Worm (Caenorhabditis elegans) whole organism, L4 larva: Measurements from ENCODE around the gene dec-7.

Source experiments
- F37D6.2 ChIP-seq: sonication (generic microtip); optimal IDR thresholded peaks from 2 replicates; lab custom pipeline; 2016; ENCODE audit warnings: mild to moderate bottlenecking, missing genetic modification characterization, missing compliant biosample characterization
- F44E2.7 ChIP-seq: fragments of 200-800 bp; sonication (Bioruptor generic); IDR thresholded peaks from 2 replicates; pipeline ENCODE4 v2.1.2; 2022; ENCODE audit warnings: missing genetic modification characterization, missing compliant biosample characterization
- F49E8.2 ChIP-seq: sonication (generic microtip); optimal IDR thresholded peaks from 2 replicates; lab custom pipeline; 2016; ENCODE audit warnings: missing compliant biosample characterization, mild to moderate bottlenecking, missing genetic modification characterization, borderline replicate concordance
- T20F7.1 ChIP-seq: fragments of 200-800 bp; sonication (Bioruptor generic); optimal IDR thresholded peaks from 2 replicates; lab custom pipeline; 2018; ENCODE audit warnings: mild to moderate bottlenecking, missing genetic modification characterization, missing compliant biosample characterization
- T26A8.4 ChIP-seq: fragments of 200-800 bp; sonication (Bioruptor generic); IDR thresholded peaks from 2 replicates; pipeline ENCODE4 v1.3.6; 2022; ENCODE audit warnings: missing genetic modification characterization, missing compliant biosample characterization
- ceh-20 ChIP-seq: fragments of 200-800 bp; sonication (Bioruptor generic); IDR thresholded peaks from 2 replicates; pipeline ENCODE4 v1.3.6; 2022; ENCODE audit warnings: missing genetic modification reagents, missing genetic modification characterization, missing compliant biosample characterization
- ceh-62 ChIP-seq: sonication (generic microtip); optimal IDR thresholded peaks from 2 replicates; lab custom pipeline; 2017; ENCODE audit warnings: missing biosample characterization, missing genetic modification characterization
- daf-19 ChIP-seq: fragments of 200-800 bp; sonication (Bioruptor generic); conservative IDR thresholded peaks from 2 replicates; pipeline ENCODE4 v1.3.6; 2022; ENCODE audit warnings: missing genetic modification characterization, missing compliant biosample characterization
- dmd-6 ChIP-seq: fragments of 200-800 bp; sonication (Bioruptor generic); IDR thresholded peaks from 2 replicates; pipeline ENCODE4 v1.3.6; 2022; ENCODE audit warnings: missing genetic modification reagents, missing genetic modification characterization, missing compliant biosample characterization
- dpl-1 ChIP-seq: fragments of 150-350 bp; optimal IDR thresholded peaks from 2 replicates; lab custom pipeline; 2014; ENCODE audit warnings: missing biosample characterization, missing genetic modification reagents, missing genetic modification characterization
- dve-1 ChIP-seq: sonication (generic microtip); optimal IDR thresholded peaks from 2 replicates; lab custom pipeline; 2017; ENCODE audit warnings: antibody characterized with exemption, mild to moderate bottlenecking, missing genetic modification characterization, missing compliant biosample characterization; ENCODE audit not compliant: insufficient read depth
- egl-43 ChIP-seq: fragments of 200-800 bp; sonication (Bioruptor generic); IDR thresholded peaks from 2 replicates; pipeline ENCODE4 v1.3.6; 2022; ENCODE audit warnings: missing genetic modification reagents, missing genetic modification characterization, missing compliant biosample characterization
- fkh-10 ChIP-seq: fragments of 150-350 bp; optimal IDR thresholded peaks from 2 replicates; lab custom pipeline; 2014; ENCODE audit warnings: missing biosample characterization, missing genetic modification reagents, missing genetic modification characterization
- hlh-30 ChIP-seq: sonication (generic microtip); optimal IDR thresholded peaks from 2 replicates; lab custom pipeline; 2017; ENCODE audit warnings: antibody characterized with exemption, mild to moderate bottlenecking, missing genetic modification characterization, missing compliant biosample characterization; ENCODE audit not compliant: insufficient read depth
- jun-1 ChIP-seq: fragments of 150-350 bp; optimal IDR thresholded peaks from 2 replicates; lab custom pipeline; 2014; ENCODE audit warnings: missing biosample characterization, missing genetic modification reagents, missing genetic modification characterization
- lin-1 ChIP-seq: fragments of 200-800 bp; sonication (Bioruptor generic); IDR thresholded peaks from 2 replicates; pipeline ENCODE4 v1.3.6; 2022; ENCODE audit warnings: missing genetic modification reagents, missing genetic modification characterization, missing compliant biosample characterization
- lin-38 ChIP-seq: fragments of 200-800 bp; sonication (Bioruptor generic); IDR thresholded peaks from 2 replicates; pipeline ENCODE4 v1.3.6; 2022; ENCODE audit warnings: missing genetic modification reagents, missing genetic modification characterization, missing compliant biosample characterization
- lir-3 ChIP-seq: sonication (generic microtip); optimal IDR thresholded peaks from 2 replicates; lab custom pipeline; 2016; ENCODE audit warnings: mild to moderate bottlenecking, missing genetic modification characterization, missing compliant biosample characterization
- lsy-2 ChIP-seq, 2 experiments: fragments of 150-350 bp in 1 of 2; sonication (generic microtip) in 1 of 2; optimal IDR thresholded peaks; 2 replicates each; lab custom pipeline; 2014 to 2017; ENCODE audit warnings: missing biosample characterization in 2 of 2, missing genetic modification characterization in 2 of 2
- madf-5 ChIP-seq, 2 experiments: fragments of 200-800 bp; sonication (Bioruptor generic); IDR thresholded peaks; 2 replicates each; pipeline ENCODE4 v1.3.6; 2022; ENCODE audit warnings: missing compliant biosample characterization in 2 of 2, missing genetic modification characterization in 2 of 2
- mep-1 ChIP-seq: fragments of 150-350 bp; sonication (generic microtip); optimal IDR thresholded peaks from 3 replicates; lab custom pipeline; 2014; ENCODE audit warnings: missing biosample characterization, missing genetic modification characterization
- mes-2 ChIP-seq: sonication (generic microtip); optimal IDR thresholded peaks from 2 replicates; lab custom pipeline; 2016; ENCODE audit warnings: missing genotype, mild to moderate bottlenecking, missing genetic modification characterization, missing compliant biosample characterization; ENCODE audit not compliant: poor library complexity, severe bottlenecking
- mxl-2 ChIP-seq: fragments of 200-800 bp; sonication (Bioruptor generic); conservative IDR thresholded peaks from 2 replicates; pipeline ENCODE4 v1.3.6; 2022; ENCODE audit warnings: missing genetic modification reagents, missing genetic modification characterization, missing compliant biosample characterization
- nhr-10 ChIP-seq: fragments of 150-350 bp; optimal IDR thresholded peaks from 2 replicates; lab custom pipeline; 2014; ENCODE audit warnings: missing biosample characterization, missing genetic modification characterization
- nhr-102 ChIP-seq: sonication (generic microtip); optimal IDR thresholded peaks from 2 replicates; lab custom pipeline; 2016; ENCODE audit warnings: mild to moderate bottlenecking, missing genetic modification characterization, moderate library complexity, missing compliant biosample characterization
- nhr-25 ChIP-seq: sonication (generic microtip); optimal IDR thresholded peaks from 2 replicates; lab custom pipeline; 2017; ENCODE audit warnings: missing genetic modification characterization, mild to moderate bottlenecking, missing compliant biosample characterization, antibody characterized with exemption, moderate library complexity, borderline replicate concordance; ENCODE audit not compliant: insufficient read depth
- nhr-28 ChIP-seq: fragments of 150-350 bp; optimal IDR thresholded peaks from 2 replicates; lab custom pipeline; 2014; ENCODE audit warnings: missing biosample characterization, missing genetic modification characterization
- nhr-48 ChIP-seq: sonication (generic microtip); optimal IDR thresholded peaks from 2 replicates; lab custom pipeline; 2016; ENCODE audit warnings: mild to moderate bottlenecking, missing genetic modification characterization, missing compliant biosample characterization
- nhr-77 ChIP-seq: fragments of 150-350 bp; optimal IDR thresholded peaks from 2 replicates; lab custom pipeline; 2014; ENCODE audit warnings: missing biosample characterization, missing genetic modification characterization
- saeg-2 ChIP-seq: fragments of 200-800 bp; sonication (Bioruptor generic); IDR thresholded peaks from 2 replicates; pipeline ENCODE4 v1.3.6; 2022; ENCODE audit warnings: missing genetic modification reagents, missing genetic modification characterization, missing compliant biosample characterization
- set-16 ChIP-seq: fragments of 200-800 bp; sonication (Bioruptor generic); IDR thresholded peaks from 2 replicates; pipeline ENCODE4 v1.3.6; 2022; ENCODE audit warnings: missing genetic modification reagents, missing genetic modification characterization, missing compliant biosample characterization
- skn-1 ChIP-seq: fragments of 150-350 bp; optimal IDR thresholded peaks from 2 replicates; lab custom pipeline; 2014; ENCODE audit warnings: missing biosample characterization, missing genetic modification characterization
- spr-3 ChIP-seq: fragments of 200-800 bp; sonication (Bioruptor generic); optimal IDR thresholded peaks from 2 replicates; lab custom pipeline; 2018; ENCODE audit warnings: mild to moderate bottlenecking, missing genetic modification characterization, missing compliant biosample characterization
- unc-130 ChIP-seq: sonication (generic microtip); optimal IDR thresholded peaks from 2 replicates; lab custom pipeline; 2016; ENCODE audit warnings: missing genetic modification reagents, missing genetic modification characterization, missing compliant biosample characterization
- zag-1 ChIP-seq: fragments of 150-350 bp; optimal IDR thresholded peaks from 2 replicates; lab custom pipeline; 2014; ENCODE audit warnings: missing biosample characterization, missing genetic modification characterization

The dec-7 gene

DNA sequence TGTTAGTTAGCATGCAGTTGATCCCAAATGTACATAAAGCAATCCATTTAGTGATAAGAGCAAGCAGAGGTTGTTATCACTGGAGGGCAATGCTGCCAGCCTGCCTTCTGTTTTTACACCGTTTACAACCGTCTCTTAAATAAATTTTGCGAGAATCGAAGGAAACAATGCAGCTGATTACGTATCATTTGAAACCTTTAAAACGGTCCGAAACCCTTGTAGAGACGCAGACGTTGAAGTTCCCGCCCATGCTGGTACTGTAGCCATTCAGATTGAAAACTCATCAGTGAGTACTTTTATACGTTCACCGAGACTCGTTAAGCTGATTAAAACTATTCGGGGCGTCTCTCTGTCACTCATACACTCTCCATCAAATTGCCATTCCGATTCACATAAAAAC lies 1.8 kb upstream of the dec-7 start (continued):
- TF ChIP-seq nhr-102 (tag; lab: Kevin White, UChicago) (peak; percentile 57), unc-130 (GFP tag; lab: Kevin White, UChicago) (no peak), jun-1 (tag; lab: Kevin White, UChicago) (no peak), F49E8.2 (tag; lab: Kevin White, UChicago) (no peak), dpl-1 (peak; percentile 27), saeg-2 (GFP tag; lab: Robert Waterston, UW) (0 out of 2 replicates have a peak, but pooled peaks have one; percentile 51), lsy-2 (tag; optimal IDR thresholded peaks at IDR 0.05; lab: Kevin White, UChicago) (peak; percentile 4 to 29), mep-1 (peak; percentile 56), nhr-28 (tag; lab: Kevin White, UChicago) (peak; percentile 63), fkh-10 (no peak), nhr-10 (tag; lab: Kevin White, UChicago) (no peak), F37D6.2 (tag; lab: Kevin White, UChicago) (no peak), nhr-48 (tag; lab: Kevin White, UChicago) (peak; percentile 80), lir-3 (tag; lab: Kevin White, UChicago) (no peak), F44E2.7 (GFP tag; lab: Robert Waterston, UW) (no peak), lin-1 (GFP tag; lab: Robert Waterston, UW) (peak; percentile 36; the same call in 1 of the 2 replicates), nhr-77 (tag; lab: Kevin White, UChicago) (peak; percentile 40), dmd-6 (GFP tag; lab: Robert Waterston, UW) (peak; percentile 67; the same call in 1 of the 2 replicates), mes-2 (tag; lab: Kevin White, UChicago) (peak; percentile 62), ceh-20 (GFP tag; lab: Robert Waterston, UW) (peak; percentile 33; the same call in 1 of the 2 replicates), ceh-62 (tag; lab: Kevin White, UChicago) (no peak), T26A8.4 (GFP tag; lab: Robert Waterston, UW) (peak; percentile 22; the same call in 1 of the 2 replicates), lin-38 (GFP tag; lab: Robert Waterston, UW) (peak; percentile 13; the same call in 1 of the 2 replicates), dve-1 (peak; percentile 87), hlh-30 (tag; lab: Kevin White, UChicago) (peak; percentile 35)

DNA sequence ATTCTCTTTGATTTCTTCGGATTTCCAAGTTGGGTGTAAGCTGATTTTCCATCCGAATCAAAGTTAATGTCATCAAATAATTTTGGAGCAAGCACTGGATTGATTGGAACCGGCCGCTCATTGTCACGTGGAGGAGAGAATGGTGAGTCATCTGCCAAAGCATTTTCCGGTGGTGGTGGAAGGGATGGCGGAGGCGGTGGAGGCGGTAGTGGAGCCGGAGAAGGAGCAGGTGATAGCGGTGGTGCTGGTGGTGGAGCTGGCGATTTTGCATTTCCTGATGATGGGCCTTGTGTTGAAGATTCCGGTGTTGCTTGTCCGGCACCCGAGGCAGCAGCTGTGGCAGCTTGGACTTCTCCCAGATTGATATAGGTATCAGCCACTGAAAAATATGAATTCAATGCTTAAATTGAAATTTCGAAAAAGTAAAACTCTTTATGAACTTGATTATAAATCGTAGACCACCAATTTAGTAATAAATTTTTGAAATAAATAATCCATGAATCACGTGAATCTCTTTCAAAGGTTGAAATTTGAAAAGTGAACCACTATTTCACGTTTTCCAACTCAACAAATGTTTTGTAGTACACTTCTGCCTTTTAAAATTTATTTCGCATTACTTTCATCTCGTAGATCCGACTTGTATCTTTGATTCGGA lies 8.9 kb downstream of the dec-7 start, which contains the start of the genes K03H1.9 and K03H1.12:
K03H1.9 (minus strand) TSS at position 471 of the 655 bp plus-strand sequence.
K03H1.12 (plus strand) TSS at position 605 of the 655 bp plus-strand sequence.
- TF ChIP-seq skn-1 (no peak), daf-19 (GFP tag; lab: Robert Waterston, UW) (no peak), egl-43 (GFP tag; lab: Robert Waterston, UW) (0 out of 2 replicates have a peak, but pooled peaks have one; percentile 50), lir-3 (tag; lab: Kevin White, UChicago) (no peak), set-16 (peak; percentile 87)

DNA sequence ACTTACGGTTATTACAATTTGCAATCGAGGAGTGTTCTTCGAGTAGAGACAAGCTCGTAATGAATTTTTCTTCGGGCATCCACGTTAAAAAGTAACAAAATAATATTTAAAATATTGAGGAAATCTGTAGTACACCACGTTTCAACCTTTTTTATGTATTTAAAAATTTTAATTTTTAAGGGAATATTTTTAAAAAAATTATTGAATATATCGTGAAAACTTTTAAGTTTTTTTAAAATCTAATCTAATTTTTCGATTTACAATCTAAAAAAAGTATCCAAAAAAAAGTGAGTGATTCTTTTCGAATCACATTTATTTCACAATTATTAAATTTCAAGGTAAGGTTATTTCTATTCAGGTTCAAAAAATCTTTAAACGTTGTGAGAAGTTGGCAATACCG lies 12.5 kb downstream of the dec-7 start, which contains the start of gene gln-2:
gln-2 (minus strand) TSS at position 101 of the 400 bp plus-strand sequence.
- TF ChIP-seq lin-1 (GFP tag; lab: Robert Waterston, UW) (no peak), nhr-25 (tag; lab: Kevin White, UChicago) (no peak), mxl-2 (no peak), T20F7.1 (no peak), nhr-48 (tag; lab: Kevin White, UChicago) (no peak), madf-5 (GFP tag; IDR thresholded peaks at IDR 0.05; lab: Robert Waterston, UW) (no peak), spr-3 (GFP tag; lab: Kevin White, UChicago) (no peak), zag-1 (no peak)
